Worm (Caenorhabditis elegans): ENCODE results near the gene dhp-2.

dhp-2 gene

ce11 chrIV:9974392-9974791 lies 3.5 kb upstream of the dhp-2 start, which contains the start of gene C47E12.9:
Gene C47E12.9, plus strand, starts transcription at chrIV:9974692.
- TF ChIP-seq elt-3 (tag; optimal IDR thresholded peaks at IDR 0.05) (no peak), mab-9 (GFP tag; IDR thresholded peaks at IDR 0.05) (no peak), dsc-1 (tag; optimal IDR thresholded peaks at IDR 0.05) (no peak), C04F5.9 (tag; optimal IDR thresholded peaks at IDR 0.05) (no peak), sox-4 (tag; optimal IDR thresholded peaks at IDR 0.05) (no peak), nhr-20 (tag; optimal IDR thresholded peaks at IDR 0.05) (no peak), irx-1 (tag; optimal IDR thresholded peaks at IDR 0.05) (no peak), blmp-1 (tag; optimal IDR thresholded peaks at IDR 0.05) (no peak)

DNA sequence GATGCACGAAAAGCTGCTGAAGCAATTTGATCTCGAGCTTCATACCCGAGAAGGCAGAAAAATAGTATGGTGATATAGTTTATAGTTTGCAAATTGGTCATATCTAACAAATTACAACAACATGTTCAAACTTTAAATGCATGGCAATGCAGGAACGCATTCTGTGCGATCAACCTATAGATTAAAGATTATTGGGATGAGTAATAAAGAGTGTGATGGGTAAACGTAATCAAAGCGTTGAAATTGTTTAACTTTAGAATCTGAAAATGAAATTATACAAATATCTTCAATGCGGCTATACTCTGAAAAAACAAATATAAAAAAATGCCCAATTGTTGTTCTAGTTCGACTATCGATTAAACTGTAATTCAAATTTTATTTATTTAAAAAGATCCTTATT lies 1.6 kb upstream of the dhp-2 start, which contains the start of gene C47E12.14:
Gene C47E12.14, minus strand, starts transcription at position 101 of the 400 bp plus-strand sequence.
- TF ChIP-seq ceh-88 (GFP tag; IDR thresholded peaks at IDR 0.05) (no peak), ceh-63 (GFP tag; optimal IDR thresholded peaks at IDR 0.05) (no peak), pag-3 (tag; optimal IDR thresholded peaks at IDR 0.05; ENCODE audit: borderline replicate concordance, insufficient read depth) (no peak), pqm-1 (tag; optimal IDR thresholded peaks at IDR 0.05) (no peak), hlh-4 (tag; optimal IDR thresholded peaks at IDR 0.05) (no peak), ces-1 (GFP tag; optimal IDR thresholded peaks at IDR 0.05) (no peak), skn-1 (tag; optimal IDR thresholded peaks at IDR 0.05) (no peak), nhr-11 (tag; optimal IDR thresholded peaks at IDR 0.05) (no peak), hlh-17 (GFP tag; optimal IDR thresholded peaks at IDR 0.05; ENCODE audit: borderline replicate concordance) (no peak), blmp-1 (tag; optimal IDR thresholded peaks at IDR 0.05) (no peak), nhr-84 (tag; optimal IDR thresholded peaks at IDR 0.05) (no peak), elt-3 (tag; optimal IDR thresholded peaks at IDR 0.05) (no peak), mef-2 (tag; optimal IDR thresholded peaks at IDR 0.05) (no peak), snu-23 (GFP tag; optimal IDR thresholded peaks at IDR 0.05) (no peak), nhr-28 (tag; optimal IDR thresholded peaks at IDR 0.05) (no peak)

DNA sequence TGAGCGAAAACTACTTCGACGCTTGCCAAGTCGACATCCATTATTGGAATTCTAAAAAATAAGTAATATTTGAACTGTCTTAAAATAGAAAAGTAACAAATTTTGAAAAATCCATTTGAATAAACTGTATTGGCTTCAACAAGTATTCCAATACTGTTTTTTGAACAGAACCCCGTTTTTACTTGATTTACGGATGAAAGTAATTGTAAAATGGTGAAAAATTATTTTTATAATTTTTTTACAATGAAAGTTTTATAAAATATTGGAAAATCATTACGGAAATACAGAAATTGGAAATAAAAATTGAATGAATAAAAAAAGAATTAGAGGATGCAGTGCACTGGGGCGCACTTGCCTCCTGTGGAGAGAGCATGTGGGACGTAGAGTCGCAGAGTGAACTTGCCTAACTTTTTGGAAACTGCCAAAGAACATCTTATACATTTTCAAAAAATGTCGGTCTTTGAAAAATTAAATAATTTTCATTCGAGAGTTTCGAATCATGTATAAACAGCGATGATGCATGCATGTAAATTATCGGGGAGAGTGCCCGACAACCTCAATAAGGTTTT lies 4.4 kb downstream of the dhp-2 start, which contains the start of gene rrp-1:
Gene rrp-1, minus strand, starts transcription at position 51 of the 569 bp plus-strand sequence.
- TF ChIP-seq nhr-12 (tag; optimal IDR thresholded peaks at IDR 0.05) (no peak), vab-15 (tag; optimal IDR thresholded peaks at IDR 0.05) (no peak), fos-1 (tag; optimal IDR thresholded peaks at IDR 0.05) (no peak), ceh-90 (tag; optimal IDR thresholded peaks at IDR 0.05) (no peak), ceh-88 (GFP tag; IDR thresholded peaks at IDR 0.05) (no peak), nhr-76 (tag; optimal IDR thresholded peaks at IDR 0.05) (no peak), efl-1 (optimal IDR thresholded peaks at IDR 0.05) (peak; percentile 3 to 29), efl-1 (GFP tag; optimal IDR thresholded peaks at IDR 0.05 in 1 of 2) (no peak), ceh-82 (tag; optimal IDR thresholded peaks at IDR 0.05) (no peak), mab-9 (GFP tag; IDR thresholded peaks at IDR 0.05) (no peak), lin-35 (GFP tag; optimal IDR thresholded peaks at IDR 0.05) (peak in 1 of 2 experiments; percentile 27), nhr-237 (tag; optimal IDR thresholded peaks at IDR 0.05) (no peak), dpl-1 (GFP tag; optimal IDR thresholded peaks at IDR 0.05) (peak in 1 of 3 experiments; percentile 30), mep-1 (tag; optimal IDR thresholded peaks at IDR 0.05) (peak; percentile 47)

DNA sequence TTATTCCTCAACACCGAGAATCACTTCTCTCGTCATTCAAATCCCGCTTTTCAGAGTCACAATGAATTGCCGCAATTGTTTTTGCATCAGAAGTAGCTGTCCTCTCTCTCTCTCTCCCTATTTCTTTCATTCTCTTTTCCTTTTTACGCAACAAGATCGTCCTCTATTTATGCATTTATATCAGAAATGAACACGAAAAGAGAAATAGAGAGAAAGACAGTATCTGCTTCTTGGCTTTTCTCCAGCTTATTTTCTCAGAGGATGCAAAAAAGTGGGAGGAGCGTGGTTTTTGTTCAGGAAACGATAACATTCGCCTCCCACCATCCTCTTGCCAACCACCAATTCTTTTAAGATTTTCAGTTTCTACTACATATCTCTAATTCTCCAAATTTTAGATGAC lies 5.0 kb downstream of the dhp-2 start, which contains the start of gene mam-2:
Gene mam-2, plus strand, starts transcription at position 301 of the 400 bp plus-strand sequence.
- TF ChIP-seq pqm-1 (tag; optimal IDR thresholded peaks at IDR 0.05) (no peak), mef-2 (tag; optimal IDR thresholded peaks at IDR 0.05) (no peak), blmp-1 (tag; optimal IDR thresholded peaks at IDR 0.05) (peak; percentile 30)

- no peak for TF ChIP-seq pag-3 (tag; optimal IDR thresholded peaks at IDR 0.05; ENCODE audit: borderline replicate concordance, insufficient read depth)
- TF ChIP-seq aly-2 (tag; optimal IDR thresholded peaks at IDR 0.05), result peak; percentile 61
Observed at ce11 chrIV:9989416-9989815, 11.5 kb downstream of the dhp-2 start.

Data from whole organism, L1 larva.